Worm (Caenorhabditis elegans) whole organism, L1 larva: ENCODE measurements around the gene nspc-5.
A peak's percentile ranks its signal among the peaks of the same experiment; 100 is the strongest.
"Not testable (repeated sequence)": the region's sequence is repeated elsewhere in the genome, so short reads cannot be mapped to it uniquely, and the experiment has no call there.

Experiments used
- C34B4.2 ChIP-seq: sonication (generic microtip); optimal IDR thresholded peaks from 2 replicates; lab custom pipeline; 2017; ENCODE audit warnings: mild to moderate bottlenecking, missing genetic modification characterization, missing compliant biosample characterization
- F16B12.6 ChIP-seq: fragments of 150-350 bp; optimal IDR thresholded peaks from 2 replicates; lab custom pipeline; 2014; ENCODE audit warnings: missing biosample characterization, missing genetic modification characterization
- Y116A8C.19 ChIP-seq: sonication (generic microtip); optimal IDR thresholded peaks from 2 replicates; lab custom pipeline; 2016; ENCODE audit warnings: missing compliant biosample characterization, missing genetic modification characterization, borderline replicate concordance
- aly-2 ChIP-seq: fragments of 150-350 bp; optimal IDR thresholded peaks from 2 replicates; lab custom pipeline; 2014; ENCODE audit warnings: missing biosample characterization, missing genetic modification characterization
- ceh-8 ChIP-seq: fragments of 200-800 bp; sonication (Bioruptor generic); optimal IDR thresholded peaks from 2 replicates; lab custom pipeline; 2018; ENCODE audit warnings: mild to moderate bottlenecking, missing genetic modification characterization, moderate library complexity, missing compliant biosample characterization
- ceh-82 ChIP-seq, 3 experiments: fragments of 150-350 bp in 1 of 3; sonication (generic microtip) in 2 of 3; optimal IDR thresholded peaks; 2 replicates each; lab custom pipeline; 2014 to 2017; ENCODE audit warnings: missing biosample characterization in 3 of 3, missing genetic modification characterization in 3 of 3
- ceh-88 ChIP-seq: fragments of 200-800 bp; sonication (Bioruptor generic); IDR thresholded peaks from 2 replicates; pipeline ENCODE4 v1.3.6; 2022; ENCODE audit warnings: missing genetic modification characterization, missing compliant biosample characterization
- ceh-90 ChIP-seq: sonication (generic microtip); optimal IDR thresholded peaks from 2 replicates; lab custom pipeline; 2016; ENCODE audit warnings: missing genetic modification characterization, missing compliant biosample characterization
- dpl-1 ChIP-seq, 3 experiments: fragments of 150-350 bp in 2 of 3; sonication (generic microtip) in 1 of 3; optimal IDR thresholded peaks; 2 replicates each; lab custom pipeline; 2014 to 2017; ENCODE audit warnings: missing biosample characterization in 3 of 3, missing genetic modification characterization in 3 of 3, missing genetic modification reagents in 3 of 3
- dsc-1 ChIP-seq: sonication (generic microtip); optimal IDR thresholded peaks from 2 replicates; lab custom pipeline; 2016; ENCODE audit warnings: mild to moderate bottlenecking, missing genetic modification characterization, missing compliant biosample characterization
- efl-1 ChIP-seq, 4 experiments: fragments of 150-350 bp; optimal IDR thresholded peaks in 3 of 4; peaks in 1 of 4; 1 replicate in 1 of 4; 2 replicates in 3 of 4; lab custom pipeline; 2014; ENCODE audit warnings: missing biosample characterization in 2 of 4, missing genetic modification characterization in 2 of 4, missing genetic modification reagents in 2 of 4
- efl-3 ChIP-seq: fragments of 200-800 bp; sonication (Bioruptor generic); optimal IDR thresholded peaks from 2 replicates; lab custom pipeline; 2018; ENCODE audit warnings: mild to moderate bottlenecking, missing genetic modification characterization, missing compliant biosample characterization
- ets-5 ChIP-seq: fragments of 200-800 bp; sonication (Bioruptor generic); IDR thresholded peaks from 2 replicates; pipeline ENCODE4 v1.3.6; 2022; ENCODE audit warnings: missing genetic modification characterization, missing compliant biosample characterization
- fkh-4 ChIP-seq: sonication (generic microtip); optimal IDR thresholded peaks from 2 replicates; lab custom pipeline; 2016; ENCODE audit warnings: missing compliant biosample characterization, missing genetic modification characterization, borderline replicate concordance
- hlh-4 ChIP-seq: sonication (generic microtip); optimal IDR thresholded peaks from 2 replicates; lab custom pipeline; 2016; ENCODE audit warnings: mild to moderate bottlenecking, missing genetic modification characterization, missing compliant biosample characterization
- hpl-2 ChIP-seq: fragments of 150-350 bp; optimal IDR thresholded peaks from 2 replicates; lab custom pipeline; 2014; ENCODE audit warnings: missing biosample characterization, missing genetic modification reagents, missing genetic modification characterization
- isw-1 ChIP-seq: fragments of 200-800 bp; sonication (Bioruptor generic); IDR thresholded peaks from 2 replicates; pipeline ENCODE4 v1.3.6; 2022; ENCODE audit warnings: missing genetic modification characterization, missing compliant biosample characterization
- jun-1 ChIP-seq: fragments of 150-350 bp; optimal IDR thresholded peaks from 2 replicates; lab custom pipeline; 2014; ENCODE audit warnings: missing biosample characterization, missing genetic modification reagents, missing genetic modification characterization
- lin-13 ChIP-seq: fragments of 150-350 bp; optimal IDR thresholded peaks from 2 replicates; lab custom pipeline; 2014; ENCODE audit warnings: missing biosample characterization, missing genetic modification reagents, missing genetic modification characterization
- lin-14 ChIP-seq: fragments of 200-800 bp; sonication (Bioruptor generic); optimal IDR thresholded peaks from 2 replicates; lab custom pipeline; 2018; ENCODE audit warnings: mild to moderate bottlenecking, missing genetic modification characterization, moderate library complexity, missing compliant biosample characterization
- lin-15B ChIP-seq: fragments of 150-350 bp; sonication (generic microtip); optimal IDR thresholded peaks from 3 replicates; lab custom pipeline; 2014; ENCODE audit warnings: missing biosample characterization, missing genetic modification characterization
- lin-35 ChIP-seq, 2 experiments: fragments of 150-350 bp; optimal IDR thresholded peaks; 2 replicates each; lab custom pipeline; 2014; ENCODE audit warnings: missing biosample characterization in 2 of 2, missing genetic modification characterization in 2 of 2, missing genetic modification reagents in 2 of 2
- lin-39 ChIP-seq: fragments of 150-350 bp; optimal IDR thresholded peaks from 2 replicates; lab custom pipeline; 2014; ENCODE audit warnings: missing biosample characterization, missing genetic modification reagents, missing genetic modification characterization
- lir-3 ChIP-seq: sonication (generic microtip); optimal IDR thresholded peaks from 2 replicates; lab custom pipeline; 2016; ENCODE audit warnings: mild to moderate bottlenecking, missing genetic modification characterization, moderate library complexity, missing compliant biosample characterization; ENCODE audit not compliant: poor library complexity
- lsy-2 ChIP-seq, 2 experiments: fragments of 150-350 bp; optimal IDR thresholded peaks; 2 replicates each; lab custom pipeline; 2014; ENCODE audit warnings: missing biosample characterization in 2 of 2, missing genetic modification characterization in 2 of 2
- mdl-1 ChIP-seq, 2 experiments: fragments of 150-350 bp; optimal IDR thresholded peaks; 2 replicates each; lab custom pipeline; 2014 to 2017; ENCODE audit warnings: missing biosample characterization in 2 of 2, missing genetic modification characterization in 2 of 2, inconsistent platforms in 1 of 2
- mep-1 ChIP-seq: fragments of 150-350 bp; optimal IDR thresholded peaks from 2 replicates; lab custom pipeline; 2014; ENCODE audit warnings: missing biosample characterization, missing genetic modification characterization
- nhr-12 ChIP-seq: sonication (generic microtip); optimal IDR thresholded peaks from 2 replicates; lab custom pipeline; 2017; ENCODE audit warnings: missing biosample characterization, missing genetic modification characterization
- nhr-19 ChIP-seq: fragments of 200-800 bp; sonication (Bioruptor generic); conservative IDR thresholded peaks from 2 replicates; pipeline ENCODE4 v1.3.6; 2022; ENCODE audit warnings: missing genetic modification characterization, missing compliant biosample characterization
- nhr-28 ChIP-seq: fragments of 150-350 bp; optimal IDR thresholded peaks from 2 replicates; lab custom pipeline; 2014; ENCODE audit warnings: missing biosample characterization, missing genetic modification characterization
- nhr-71 ChIP-seq: sonication (generic microtip); optimal IDR thresholded peaks from 2 replicates; lab custom pipeline; 2016; ENCODE audit warnings: mild to moderate bottlenecking, missing genetic modification characterization, moderate library complexity, missing compliant biosample characterization
- nhr-76 ChIP-seq: sonication (generic microtip); optimal IDR thresholded peaks from 2 replicates; lab custom pipeline; 2017; ENCODE audit warnings: missing biosample characterization, missing genetic modification characterization
- nhr-77 ChIP-seq: fragments of 150-350 bp; optimal IDR thresholded peaks from 2 replicates; lab custom pipeline; 2014; ENCODE audit warnings: missing biosample characterization, missing genetic modification characterization
- nhr-84 ChIP-seq: sonication (generic microtip); optimal IDR thresholded peaks from 2 replicates; lab custom pipeline; 2017; ENCODE audit warnings: missing biosample characterization, missing genetic modification characterization
- nhr-85 ChIP-seq: sonication (generic microtip); peaks from one replicate; lab custom pipeline; 2016; ENCODE audit warnings: missing genetic modification characterization, inconsistent platforms, missing compliant biosample characterization
- pag-3 ChIP-seq: sonication (generic microtip); optimal IDR thresholded peaks from 2 replicates; lab custom pipeline; 2017; ENCODE audit warnings: missing genetic modification characterization, mild to moderate bottlenecking, missing compliant biosample characterization, antibody characterized with exemption, borderline replicate concordance; ENCODE audit not compliant: insufficient read depth
- pax-3 ChIP-seq: fragments of 200-800 bp; sonication (Bioruptor generic); optimal IDR thresholded peaks from 2 replicates; lab custom pipeline; 2018; ENCODE audit warnings: mild to moderate bottlenecking, missing genetic modification characterization, moderate library complexity, missing compliant biosample characterization
- rnt-1 ChIP-seq: sonication (generic microtip); optimal IDR thresholded peaks from 2 replicates; lab custom pipeline; 2016; ENCODE audit warnings: mild to moderate bottlenecking, missing genetic modification characterization, moderate library complexity, missing compliant biosample characterization
- snu-23 ChIP-seq: sonication (generic microtip); optimal IDR thresholded peaks from 2 replicates; lab custom pipeline; 2016; ENCODE audit warnings: missing genetic modification characterization, missing compliant biosample characterization
- sptf-1 ChIP-seq: fragments of 150-350 bp; optimal IDR thresholded peaks from 2 replicates; lab custom pipeline; 2014; ENCODE audit warnings: missing biosample characterization, missing genetic modification characterization
- tbx-2 ChIP-seq: sonication (generic microtip); optimal IDR thresholded peaks from 2 replicates; lab custom pipeline; 2016; ENCODE audit warnings: missing genetic modification characterization, missing compliant biosample characterization
- tlp-1 ChIP-seq: fragments of 150-350 bp; optimal IDR thresholded peaks from 2 replicates; lab custom pipeline; 2014; ENCODE audit warnings: missing biosample characterization, missing genetic modification characterization
- unc-62 ChIP-seq: fragments of 150-350 bp; optimal IDR thresholded peaks from 2 replicates; lab custom pipeline; 2014; ENCODE audit warnings: missing biosample characterization, missing genetic modification reagents, missing genetic modification characterization
- unc-86 ChIP-seq: sonication (generic microtip); optimal IDR thresholded peaks from 2 replicates; lab custom pipeline; 2016; ENCODE audit warnings: missing genetic modification characterization, missing compliant biosample characterization
- unc-98 ChIP-seq: fragments of 200-800 bp; sonication (Bioruptor generic); IDR thresholded peaks from 2 replicates; pipeline ENCODE4 v1.3.6; 2022; ENCODE audit warnings: missing genetic modification characterization, missing compliant biosample characterization
- zag-1 ChIP-seq: fragments of 150-350 bp; optimal IDR thresholded peaks from 2 replicates; lab custom pipeline; 2014; ENCODE audit warnings: missing biosample characterization, missing genetic modification characterization
- zip-4 ChIP-seq: fragments of 200-800 bp; sonication (Bioruptor generic); optimal IDR thresholded peaks from 2 replicates; lab custom pipeline; 2018; ENCODE audit warnings: mild to moderate bottlenecking, missing genetic modification characterization, moderate library complexity, missing compliant biosample characterization
- ztf-11 ChIP-seq, 2 experiments: sonication (generic microtip); optimal IDR thresholded peaks; 2 replicates each; lab custom pipeline; 2016 to 2017; ENCODE audit warnings: missing genetic modification characterization in 2 of 2, missing biosample characterization in 1 of 2, missing compliant biosample characterization in 1 of 2
- ztf-4 ChIP-seq: fragments of 150-350 bp; optimal IDR thresholded peaks from 2 replicates; lab custom pipeline; 2014; ENCODE audit warnings: missing biosample characterization, missing genetic modification characterization

Gene nspc-5

DNA sequence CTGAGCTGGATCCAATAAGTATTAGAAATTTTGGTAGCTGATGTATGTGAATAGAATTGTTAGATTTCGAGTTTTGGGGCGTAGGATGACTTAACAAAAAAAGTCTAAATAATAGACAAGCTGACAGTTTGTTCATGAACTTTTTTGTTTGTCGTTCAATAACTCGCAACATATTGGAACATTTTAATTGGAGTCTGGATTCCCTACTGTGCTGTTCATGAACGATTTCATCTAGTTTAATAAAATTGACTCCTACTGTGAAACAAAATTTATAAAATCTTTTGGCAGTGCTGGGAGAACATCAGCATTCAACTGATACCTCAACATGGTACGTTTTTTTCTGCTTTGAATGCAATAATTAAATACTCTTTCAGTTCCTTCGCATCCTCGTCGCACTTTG, 3.0 kb downstream of the nspc-5 start, which contains the start of gene nspc-7:
nspc-7 (plus strand) TSS at position 301 of the 400 bp plus-strand sequence.
- TF ChIP-seq ceh-8 (GFP tag; lab: Kevin White, UChicago); tlp-1 (tag; lab: Kevin White, UChicago); zag-1: not testable (repeated sequence)
- TF ChIP-seq, all 84 proteins: peak for 0; not testable (repeated sequence) for 84

DNA sequence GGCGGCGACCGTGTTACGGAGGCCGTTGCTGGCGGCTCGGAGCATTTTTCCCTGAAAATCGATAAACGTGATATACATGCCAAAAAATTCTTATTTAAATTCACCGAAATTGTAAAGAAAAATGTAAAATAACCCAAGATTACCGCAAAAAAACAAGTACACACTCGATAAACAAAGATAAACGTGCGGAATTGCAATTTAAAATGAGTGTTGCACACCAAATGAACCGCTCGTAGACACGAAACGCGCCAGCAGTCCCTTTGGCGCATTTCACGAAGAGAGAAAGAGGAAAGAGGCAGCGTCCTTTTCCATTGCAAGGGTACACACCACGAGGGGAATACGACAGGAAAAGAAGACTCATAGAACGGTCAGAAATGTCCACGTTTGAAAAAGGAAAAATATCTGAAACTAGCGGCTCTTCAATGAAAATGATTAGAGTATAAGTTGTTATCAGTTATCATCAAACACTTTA, 7.5 kb downstream of the nspc-5 start, which contains the start of gene sdha-1:
sdha-1 (minus strand) TSS at position 51 of the 472 bp plus-strand sequence.
- TF ChIP-seq zip-4 (GFP tag; lab: Kevin White, UChicago) (peak; percentile 53), ceh-90 (tag; lab: Kevin White, UChicago) (no peak), unc-98 (no peak), sptf-1 (tag; lab: Kevin White, UChicago) (no peak), unc-62 (GFP tag; lab: Kevin White, UChicago) (no peak), hpl-2 (peak; percentile 4), nhr-84 (tag; lab: Kevin White, UChicago) (no peak), nhr-19 (GFP tag; lab: Robert Waterston, UW) (peak; percentile 98), lir-3 (tag; lab: Kevin White, UChicago) (peak; percentile 62), mdl-1 (tag; optimal IDR thresholded peaks at IDR 0.05; lab: Kevin White, UChicago) (peak in 1 of 2 experiments; percentile 94), F16B12.6 (tag; lab: Kevin White, UChicago) (peak; percentile 41), pax-3 (tag; lab: Kevin White, UChicago) (peak; percentile 61), nhr-85 (peak; percentile 93), nhr-28 (no peak), dpl-1 (GFP tag; optimal IDR thresholded peaks at IDR 0.05; lab: Kevin White, UChicago) (peak; percentile 66 to 82 (median 79)), nhr-71 (peak; percentile 94), zag-1 (no peak), unc-86 (tag; lab: Kevin White, UChicago) (peak; percentile 82), dsc-1 (tag; lab: Kevin White, UChicago) (peak; percentile 76), nhr-77 (tag; lab: Kevin White, UChicago) (peak; percentile 64), tlp-1 (tag; lab: Kevin White, UChicago) (no peak), rnt-1 (tag; lab: Kevin White, UChicago) (peak; percentile 90), snu-23 (GFP tag; lab: Kevin White, UChicago) (peak; percentile 96), nhr-12 (tag; lab: Kevin White, UChicago) (no peak), efl-1 (optimal IDR thresholded peaks at IDR 0.05; lab: Kevin White, UChicago) (peak; percentile 70 to 72), efl-1 (GFP tag; optimal IDR thresholded peaks at IDR 0.05 in 1 of 2; lab: Kevin White, UChicago) (peak; percentile 69 to 96), C34B4.2 (tag; lab: Kevin White, UChicago) (no peak), lsy-2 (tag; optimal IDR thresholded peaks at IDR 0.05; lab: Kevin White, UChicago) (peak; percentile 86 to 88), mep-1 (peak; percentile 96), fkh-4 (tag; lab: Kevin White, UChicago) (no peak), ztf-4 (tag; lab: Kevin White, UChicago) (peak; percentile 83), ceh-88 (peak; percentile 66; the same call in 1 of the 2 replicates), lin-15B (tag; lab: Kevin White, UChicago) (peak; percentile 70), aly-2 (peak; percentile 59), ceh-82 (tag; optimal IDR thresholded peaks at IDR 0.05; lab: Kevin White, UChicago) (peak; percentile 81 to 87 (median 86)), lin-35 (GFP tag; optimal IDR thresholded peaks at IDR 0.05; lab: Kevin White, UChicago) (peak; percentile 77 to 91), jun-1 (peak; percentile 84), nhr-76 (tag; lab: Kevin White, UChicago) (no peak), lin-13 (GFP tag; lab: Kevin White, UChicago) (peak; percentile 70), ets-5 (GFP tag; lab: Robert Waterston, UW) (no peak), tbx-2 (peak; percentile 89), lin-14 (GFP tag; lab: Kevin White, UChicago) (peak; percentile 97), efl-3 (GFP tag; lab: Kevin White, UChicago) (no peak), ztf-11 (tag; optimal IDR thresholded peaks at IDR 0.05; lab: Kevin White, UChicago) (peak in 1 of 2 experiments; percentile 62), hlh-4 (tag; lab: Kevin White, UChicago) (no peak), Y116A8C.19 (no peak), isw-1 (GFP tag; lab: Robert Waterston, UW) (peak; percentile 57), lin-39 (tag; lab: Kevin White, UChicago) (peak; percentile 63), pag-3 (tag; lab: Kevin White, UChicago) (peak; percentile 56)
